Fruit fly (Drosophila melanogaster) whole organism, embryonic: ENCODE results near the gene Gdi.

Source experiments
- Blimp-1 ChIP-seq: fragments of 200-800 bp; sonication (Bioruptor generic); optimal IDR thresholded peaks from 3 replicates; lab custom pipeline; 2018; ENCODE audit warnings: missing biosample characterization, missing genetic modification characterization, mild to moderate bottlenecking, moderate library complexity, missing genetic modification reagents
- CG10267 ChIP-seq: fragments of 200-800 bp; sonication (Bioruptor generic); optimal IDR thresholded peaks from 2 replicates; lab custom pipeline; 2018; ENCODE audit warnings: missing biosample characterization, mild to moderate bottlenecking, missing genetic modification characterization, moderate library complexity
- CG10462 ChIP-seq: fragments of 200-800 bp; sonication (Bioruptor generic); optimal IDR thresholded peaks from 2 replicates; lab custom pipeline; 2016; ENCODE audit warnings: missing biosample characterization, missing genetic modification characterization
- CG10565 ChIP-seq: fragments of 200-800 bp; sonication (Bioruptor generic); optimal IDR thresholded peaks from 3 replicates; lab custom pipeline; 2016; ENCODE audit warnings: missing biosample characterization, mild to moderate bottlenecking, missing genetic modification characterization
- CG11093 ChIP-seq: fragments of 200-800 bp; sonication (Bioruptor generic); IDR thresholded peaks from 3 replicates; pipeline ENCODE4 v1.3.6; 2022; ENCODE audit warnings: missing biosample characterization, missing genetic modification characterization
- CG13424 ChIP-seq: fragments of 200-800 bp; sonication (Bioruptor generic); optimal IDR thresholded peaks from 2 replicates; lab custom pipeline; 2019; ENCODE audit warnings: missing biosample characterization, mild to moderate bottlenecking, missing genetic modification characterization, moderate library complexity
- CG14014 ChIP-seq: fragments of 200-800 bp; sonication (Bioruptor generic); IDR thresholded peaks from 2 replicates; pipeline ENCODE4 v1.3.6; 2022; ENCODE audit warnings: missing biosample characterization, missing genetic modification characterization
- CG14710 ChIP-seq: fragments of 200-800 bp; sonication (Bioruptor generic); optimal IDR thresholded peaks from 3 replicates; lab custom pipeline; 2019; ENCODE audit warnings: missing biosample characterization, mild to moderate bottlenecking, missing genetic modification characterization, moderate library complexity
- CG15011 ChIP-seq: fragments of 200-800 bp; sonication (Bioruptor generic); optimal IDR thresholded peaks from 3 replicates; lab custom pipeline; 2018; ENCODE audit warnings: missing biosample characterization, mild to moderate bottlenecking, missing genetic modification characterization
- CG15073 ChIP-seq: fragments of 200-800 bp; sonication (Bioruptor generic); optimal IDR thresholded peaks from 2 replicates; lab custom pipeline; 2016; ENCODE audit warnings: missing biosample characterization, missing genetic modification characterization
- CG15696 ChIP-seq: fragments of 200-800 bp; sonication (Bioruptor generic); optimal IDR thresholded peaks from 2 replicates; lab custom pipeline; 2019; ENCODE audit warnings: missing biosample characterization, mild to moderate bottlenecking, missing genetic modification characterization, moderate library complexity
- CG1647 ChIP-seq: fragments of 200-800 bp; sonication (Bioruptor generic); optimal IDR thresholded peaks from 3 replicates; lab custom pipeline; 2016; ENCODE audit warnings: missing biosample characterization, missing genetic modification characterization
- CG2678 ChIP-seq: fragments of 200-800 bp; sonication (Bioruptor generic); optimal IDR thresholded peaks from 3 replicates; lab custom pipeline; 2019; ENCODE audit warnings: missing biosample characterization, mild to moderate bottlenecking, missing genetic modification characterization, moderate library complexity
- CG4282 ChIP-seq: fragments of 200-800 bp; sonication (Bioruptor generic); optimal IDR thresholded peaks from 2 replicates; lab custom pipeline; 2016; ENCODE audit warnings: missing biosample characterization, missing genetic modification characterization
- CG43689 ChIP-seq: fragments of 200-800 bp; sonication (Bioruptor generic); IDR thresholded peaks from 2 replicates; pipeline ENCODE4 v1.3.6; 2022; ENCODE audit warnings: missing biosample characterization, missing genetic modification characterization
- CG4820 ChIP-seq: fragments of 200-800 bp; sonication (Bioruptor generic); optimal IDR thresholded peaks from 3 replicates; lab custom pipeline; 2016; ENCODE audit warnings: missing biosample characterization, missing genetic modification characterization
- CG4854 ChIP-seq: fragments of 200-800 bp; sonication (Bioruptor generic); optimal IDR thresholded peaks from 2 replicates; lab custom pipeline; 2016; ENCODE audit warnings: missing biosample characterization, missing genetic modification characterization, inconsistent platforms
- CG9437 ChIP-seq: fragments of 200-800 bp; sonication (Bioruptor generic); optimal IDR thresholded peaks from 2 replicates; lab custom pipeline; 2018; ENCODE audit warnings: missing biosample characterization, mild to moderate bottlenecking, missing genetic modification characterization
- CG9727 ChIP-seq: fragments of 200-800 bp; sonication (Bioruptor generic); optimal IDR thresholded peaks from 3 replicates; lab custom pipeline; 2017; ENCODE audit warnings: missing biosample characterization, mild to moderate bottlenecking, missing genetic modification characterization
- CG9797 ChIP-seq: fragments of 200-800 bp; sonication (Bioruptor generic); optimal IDR thresholded peaks from 3 replicates; lab custom pipeline; 2018; ENCODE audit warnings: missing biosample characterization, mild to moderate bottlenecking, missing genetic modification characterization
- CG9932 ChIP-seq: fragments of 200-800 bp; sonication (Bioruptor generic); IDR thresholded peaks from 2 replicates; pipeline ENCODE4 v1.3.6; 2022; ENCODE audit warnings: missing biosample characterization, missing genetic modification characterization
- CkIIα-i1 ChIP-seq: fragments of 200-800 bp; sonication (Bioruptor generic); IDR thresholded peaks from 2 replicates; pipeline ENCODE4 v1.3.6; 2022; ENCODE audit warnings: missing biosample characterization, missing genetic modification characterization
- Elba2 ChIP-seq: fragments of 200-800 bp; sonication (Bioruptor generic); optimal IDR thresholded peaks from 3 replicates; lab custom pipeline; 2016; ENCODE audit warnings: missing biosample characterization, missing genetic modification characterization
- HHEX ChIP-seq: fragments of 200-800 bp; sonication (Bioruptor generic); optimal IDR thresholded peaks from 3 replicates; lab custom pipeline; 2017; ENCODE audit warnings: missing biosample characterization, mild to moderate bottlenecking, missing genetic modification characterization, missing genetic modification reagents
- HLH4C ChIP-seq: fragments of 200-800 bp; sonication (Bioruptor generic); IDR thresholded peaks from 3 replicates; pipeline ENCODE4 v1.3.6; 2022; ENCODE audit warnings: missing biosample characterization, missing genetic modification characterization; ENCODE audit not compliant: partially characterized antibody
- Hand ChIP-seq: fragments of 200-800 bp; sonication (Bioruptor generic); optimal IDR thresholded peaks from 2 replicates; lab custom pipeline; 2017; ENCODE audit warnings: mild to moderate bottlenecking, missing biosample characterization, missing genetic modification reagents, missing genetic modification characterization
- Stat92E ChIP-seq, 3 experiments: fragments of >200 bp in 2 of 3; fragments of 200-800 bp in 1 of 3; sonication (Bioruptor generic) in 1 of 3; optimal IDR thresholded peaks; 2 replicates each; lab custom pipeline; 2017 to 2019; ENCODE audit warnings: missing biosample characterization in 3 of 3, missing genetic modification characterization in 3 of 3, mild to moderate bottlenecking in 1 of 3, moderate library complexity in 1 of 3
- TFAM ChIP-seq: fragments of 200-800 bp; sonication (Bioruptor generic); optimal IDR thresholded peaks from 2 replicates; lab custom pipeline; 2017; ENCODE audit warnings: missing biosample characterization, missing genetic modification characterization, inconsistent platforms
- Xbp1 ChIP-seq: fragments of 200-800 bp; sonication (Bioruptor generic); optimal IDR thresholded peaks from 3 replicates; lab custom pipeline; 2016; ENCODE audit warnings: missing biosample characterization, mild to moderate bottlenecking, missing genetic modification characterization
- bowl ChIP-seq: fragments of 200-800 bp; sonication (Bioruptor generic); IDR thresholded peaks from 2 replicates; pipeline ENCODE4 v1.3.6; 2022; ENCODE audit warnings: missing biosample characterization, missing genetic modification characterization
- cad ChIP-seq: fragments of >200 bp; optimal IDR thresholded peaks from 2 replicates; lab custom pipeline; 2017; ENCODE audit warnings: missing biosample characterization, missing genetic modification characterization
- chif ChIP-seq, 2 experiments: fragments of 200-800 bp; sonication (Bioruptor generic); optimal IDR thresholded peaks; 3 replicates each; lab custom pipeline; 2016; ENCODE audit warnings: missing biosample characterization in 2 of 2, missing genetic modification characterization in 2 of 2
- ci ChIP-seq: fragments of 200-800 bp; sonication (Bioruptor generic); IDR thresholded peaks from 3 replicates; pipeline ENCODE4 v1.3.6; 2022; ENCODE audit warnings: missing biosample characterization, missing genetic modification characterization
- crc ChIP-seq: fragments of 200-800 bp; sonication (Bioruptor generic); optimal IDR thresholded peaks from 2 replicates; lab custom pipeline; 2016; ENCODE audit warnings: missing biosample characterization, missing genetic modification characterization
- crp ChIP-seq, 2 experiments: fragments of 200-800 bp; sonication (Bioruptor generic); optimal IDR thresholded peaks; 2 replicates in 1 of 2; 3 replicates in 1 of 2; lab custom pipeline; 2017; ENCODE audit warnings: missing biosample characterization in 2 of 2, missing genetic modification characterization in 2 of 2, mild to moderate bottlenecking in 1 of 2, moderate library complexity in 1 of 2
- danr ChIP-seq: fragments of 200-800 bp; sonication (Bioruptor generic); IDR thresholded peaks from 2 replicates; pipeline ENCODE4 v1.3.6; 2022; ENCODE audit warnings: missing biosample characterization, missing genetic modification characterization
- dimm ChIP-seq: fragments of 200-800 bp; sonication (Bioruptor generic); IDR thresholded peaks from 2 replicates; pipeline ENCODE4 v1.3.6; 2022; ENCODE audit warnings: missing biosample characterization, missing genetic modification characterization
- fu2 ChIP-seq: fragments of 200-800 bp; sonication (Bioruptor generic); optimal IDR thresholded peaks from 2 replicates; lab custom pipeline; 2016; ENCODE audit warnings: missing biosample characterization, missing genetic modification characterization
- gt ChIP-seq: fragments of 200-800 bp; sonication (Bioruptor generic); IDR thresholded peaks from 2 replicates; pipeline ENCODE4 v1.3.6; 2022; ENCODE audit warnings: missing biosample characterization, missing genetic modification characterization
- hb ChIP-seq: fragments of 200-800 bp; sonication (Bioruptor generic); IDR thresholded peaks from 3 replicates; pipeline ENCODE4 v1.3.6; 2022; ENCODE audit warnings: missing biosample characterization, missing genetic modification characterization; ENCODE audit not compliant: partially characterized antibody
- ind ChIP-seq: fragments of 200-800 bp; sonication (Bioruptor generic); optimal IDR thresholded peaks from 3 replicates; lab custom pipeline; 2016; ENCODE audit warnings: missing biosample characterization, missing genetic modification characterization
- klu ChIP-seq: fragments of 200-800 bp; sonication (Bioruptor generic); IDR thresholded peaks from 2 replicates; pipeline ENCODE4 v1.3.6; 2022; ENCODE audit warnings: missing biosample characterization, missing genetic modification characterization
- pb ChIP-seq: fragments of 200-800 bp; sonication (Bioruptor generic); optimal IDR thresholded peaks from 3 replicates; lab custom pipeline; 2016; ENCODE audit warnings: missing biosample characterization, missing genetic modification characterization
- phol ChIP-seq: fragments of 200-800 bp; sonication (Bioruptor generic); optimal IDR thresholded peaks from 3 replicates; lab custom pipeline; 2018; ENCODE audit warnings: missing biosample characterization, mild to moderate bottlenecking, missing genetic modification characterization, moderate library complexity
- slbo ChIP-seq: fragments of 200-800 bp; sonication (Bioruptor generic); IDR thresholded peaks from 2 replicates; pipeline ENCODE4 v1.3.6; 2022; ENCODE audit warnings: missing biosample characterization, missing genetic modification characterization
- slou ChIP-seq: fragments of 200-800 bp; sonication (Bioruptor generic); optimal IDR thresholded peaks from 3 replicates; lab custom pipeline; 2016; ENCODE audit warnings: missing biosample characterization, missing genetic modification characterization
- ssp ChIP-seq: fragments of 200-800 bp; sonication (Bioruptor generic); IDR thresholded peaks from 2 replicates; pipeline ENCODE4 v1.3.6; 2022; ENCODE audit warnings: missing biosample characterization, missing genetic modification characterization
- sug ChIP-seq: fragments of 200-800 bp; optimal IDR thresholded peaks from 2 replicates; lab custom pipeline; 2019; ENCODE audit warnings: missing biosample characterization, mild to moderate bottlenecking, missing genetic modification characterization, moderate library complexity
- tap ChIP-seq: fragments of 200-800 bp; optimal IDR thresholded peaks from 3 replicates; lab custom pipeline; 2019; ENCODE audit warnings: missing biosample characterization, mild to moderate bottlenecking, missing genetic modification characterization, moderate library complexity

The Gdi gene

DNA sequence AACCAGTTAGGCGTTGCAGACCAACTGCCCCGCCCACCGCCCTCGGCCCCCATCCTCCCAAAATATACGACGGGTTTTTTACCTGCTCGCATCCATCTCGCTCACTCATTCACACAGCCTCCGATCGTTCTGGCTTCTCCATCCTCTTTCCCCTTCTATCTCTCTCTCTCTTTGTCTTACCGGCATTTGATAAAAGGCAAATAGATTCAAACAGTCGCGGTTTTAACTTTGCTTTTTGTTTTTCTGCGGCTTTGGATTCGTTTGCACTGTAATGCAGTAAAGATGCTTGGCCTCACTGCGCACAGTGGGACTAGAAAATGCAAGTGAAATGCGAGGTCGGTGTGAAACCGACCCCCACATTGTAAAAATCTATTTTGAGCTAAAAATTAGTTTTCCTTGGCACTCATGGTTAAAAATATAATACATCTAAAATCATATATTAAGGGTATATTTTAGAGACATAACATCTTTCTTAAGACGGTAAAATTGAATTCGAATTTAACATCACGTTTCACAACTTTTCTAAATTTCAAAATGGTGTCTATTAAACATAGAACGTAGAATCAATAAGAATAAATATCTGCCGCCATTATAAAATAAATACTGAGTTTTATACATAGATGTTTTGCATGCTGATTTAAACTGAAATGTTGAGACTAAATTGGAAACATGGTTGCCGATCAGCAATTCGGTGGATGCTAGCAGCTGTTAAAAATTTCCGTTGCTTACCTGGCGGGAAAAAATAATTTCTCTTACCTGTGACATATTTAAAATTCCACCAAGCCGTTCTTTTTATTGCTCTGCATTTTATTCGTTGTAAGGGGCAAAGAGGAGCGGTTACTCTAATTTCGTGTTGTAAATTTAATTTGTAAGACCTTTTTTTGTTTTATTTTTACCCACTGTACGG, 2.0 kb upstream of the Gdi start (continued):
- no peak for TF ChIP-seq CG9797 (GFP tag; lab: Kevin White, UChicago)
- TF ChIP-seq CG15073 (GFP tag; lab: Kevin White, UChicago) = peak; percentile 2
- TF ChIP-seq pb (GFP tag; lab: Kevin White, UChicago) = no peak
- TF ChIP-seq crp (GFP tag; optimal IDR thresholded peaks at IDR 0.05; lab: Kevin White, UChicago) = no peak
- TF ChIP-seq slou (GFP tag; lab: Kevin White, UChicago) = no peak
- TF ChIP-seq TFAM (GFP tag; lab: Kevin White, UChicago) = no peak
- 0 out of 2 replicates have a peak, but pooled peaks have one; percentile 8 for TF ChIP-seq CG14014 (GFP tag; lab: Robert Waterston, UW)
- TF ChIP-seq sug (tag; lab: Kevin White, UChicago) = no peak
- no peak for TF ChIP-seq danr
- no peak for TF ChIP-seq CG1647
- peak; percentile 32 for TF ChIP-seq CG9727 (GFP tag; lab: Kevin White, UChicago)
- peak; percentile 31 for TF ChIP-seq ind (GFP tag; lab: Kevin White, UChicago)
- no peak for TF ChIP-seq CG4820 (GFP tag; lab: Kevin White, UChicago)
- TF ChIP-seq Stat92E (GFP tag; optimal IDR thresholded peaks at IDR 0.05; lab: Kevin White, UChicago) = no peak
- no peak for TF ChIP-seq chif (GFP tag; optimal IDR thresholded peaks at IDR 0.05; lab: Kevin White, UChicago)
- TF ChIP-seq CG10565 (GFP tag; lab: Kevin White, UChicago) = no peak
- 0 out of 2 replicates have a peak, but pooled peaks have one; percentile 11 for TF ChIP-seq slbo (GFP tag; lab: Robert Waterston, UW)
- peak; percentile 6 for TF ChIP-seq Xbp1 (GFP tag; lab: Kevin White, UChicago)
- no peak for TF ChIP-seq CG15696
- no peak for TF ChIP-seq gt
- TF ChIP-seq fu2 (GFP tag; lab: Kevin White, UChicago) = no peak
- no peak for TF ChIP-seq CG9437 (GFP tag; lab: Kevin White, UChicago)
- no peak for TF ChIP-seq ssp (GFP tag; lab: Robert Waterston, UW)
- no peak for TF ChIP-seq CG13424 (tag; lab: Kevin White, UChicago)
- no peak for TF ChIP-seq CG15011 (GFP tag; lab: Kevin White, UChicago)
- peak; percentile 51 for TF ChIP-seq cad (GFP tag; lab: Kevin White, UChicago)
- TF ChIP-seq hb (GFP tag; lab: Robert Waterston, UW) = no peak
- no peak for TF ChIP-seq CG4854
- TF ChIP-seq klu (GFP tag; lab: Robert Waterston, UW) = no peak
- TF ChIP-seq bowl (GFP tag; lab: Robert Waterston, UW) = no peak
- TF ChIP-seq CG9932 (GFP tag; lab: Robert Waterston, UW) = no peak
- peak; percentile 9 for TF ChIP-seq Blimp-1
- no peak for TF ChIP-seq CkIIα-i1 (GFP tag; lab: Robert Waterston, UW)
- TF ChIP-seq crc = no peak
- TF ChIP-seq dimm (GFP tag; lab: Robert Waterston, UW) = no peak
- TF ChIP-seq CG14710 = no peak
- no peak for TF ChIP-seq CG10462
- TF ChIP-seq Elba2 = no peak
- TF ChIP-seq HHEX (GFP tag; lab: Kevin White, UChicago) = no peak
- TF ChIP-seq Hand (GFP tag; lab: Kevin White, UChicago) = no peak
- TF ChIP-seq HLH4C (GFP tag; lab: Robert Waterston, UW) = no peak
- no peak for TF ChIP-seq CG2678
- TF ChIP-seq ci (GFP tag; lab: Robert Waterston, UW) = peak; percentile 64
- TF ChIP-seq tap (tag; lab: Kevin White, UChicago) = no peak
- no peak for TF ChIP-seq CG43689 (GFP tag; lab: Robert Waterston, UW)
- TF ChIP-seq CG10267 (tag; lab: Kevin White, UChicago) = no peak
- peak; percentile 25 for TF ChIP-seq phol (tag; lab: Kevin White, UChicago)
- TF ChIP-seq CG4282 = peak; percentile 27
- TF ChIP-seq CG11093 (GFP tag; lab: Robert Waterston, UW) = no peak
